Worm (Caenorhabditis elegans): ENCODE results near the gene T02B11.8.

The T02B11.8 gene

DNA sequence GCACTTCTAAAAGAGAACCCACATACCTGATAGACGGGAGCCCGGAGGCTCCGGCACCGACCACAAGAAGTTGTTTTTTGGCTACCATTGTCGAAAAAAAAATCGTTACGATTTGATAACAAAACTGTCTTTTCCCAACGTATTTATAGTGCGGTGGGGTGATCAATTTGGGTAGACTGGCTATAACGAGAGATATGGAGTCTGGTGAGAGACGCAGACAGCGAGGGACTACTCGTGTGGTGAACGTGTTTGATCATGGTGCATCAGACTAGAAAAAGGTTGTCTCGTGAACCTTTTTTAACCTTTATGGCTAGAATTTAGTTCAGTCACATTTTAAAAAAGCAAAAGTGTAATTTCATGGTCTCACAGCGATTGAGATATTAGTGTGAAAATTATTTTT, 25.0 kb upstream of the T02B11.8 start, which contains the start of gene fmo-5 (continued):
- TF ChIP-seq ztf-4 (tag; optimal IDR thresholded peaks at IDR 0.05) (peak; percentile 1), ceh-8 (GFP tag; optimal IDR thresholded peaks at IDR 0.05) (no peak), mdl-1 (tag; optimal IDR thresholded peaks at IDR 0.05) (peak in 1 of 2 experiments; percentile 73), unc-30 (tag; optimal IDR thresholded peaks at IDR 0.05) (no peak), unc-130 (tag; optimal IDR thresholded peaks at IDR 0.05) (no peak), alr-1 (tag; optimal IDR thresholded peaks at IDR 0.05; ENCODE audit: borderline replicate concordance) (no peak), lin-35 (GFP tag; optimal IDR thresholded peaks at IDR 0.05) (peak; percentile 48 to 78), elt-2 (tag; optimal IDR thresholded peaks at IDR 0.05) (peak; percentile 49), rnt-1 (tag; optimal IDR thresholded peaks at IDR 0.05) (peak; percentile 46), nhr-71 (tag; optimal IDR thresholded peaks at IDR 0.05) (no peak), elt-3 (tag; optimal IDR thresholded peaks at IDR 0.05) (peak in 3 of 6 experiments; percentile 18 to 60 (median 42)), efl-1 (optimal IDR thresholded peaks at IDR 0.05) (peak; percentile 42 to 65), efl-1 (GFP tag; optimal IDR thresholded peaks at IDR 0.05 in 1 of 2) (peak; percentile 60 to 97), snpc-4 (tag; optimal IDR thresholded peaks at IDR 0.05) (no peak), isw-1 (GFP tag; IDR thresholded peaks at IDR 0.05) (no peak), nhr-85 (tag) (peak; percentile 73), zip-4 (GFP tag; optimal IDR thresholded peaks at IDR 0.05) (no peak), fkh-4 (tag; optimal IDR thresholded peaks at IDR 0.05; ENCODE audit: borderline replicate concordance) (no peak), pag-3 (tag; optimal IDR thresholded peaks at IDR 0.05; ENCODE audit: borderline replicate concordance, insufficient read depth) (no peak), jun-1 (tag; optimal IDR thresholded peaks at IDR 0.05) (no peak), lir-3 (tag; optimal IDR thresholded peaks at IDR 0.05; ENCODE audit: poor library complexity) (no peak), ceh-88 (GFP tag; IDR thresholded peaks at IDR 0.05) (no peak), nhr-12 (tag; optimal IDR thresholded peaks at IDR 0.05) (no peak), ama-1 (optimal IDR thresholded peaks at IDR 0.05) (no peak), unc-86 (tag; optimal IDR thresholded peaks at IDR 0.05) (no peak), nhr-237 (tag; optimal IDR thresholded peaks at IDR 0.05) (no peak), tbx-2 (tag; optimal IDR thresholded peaks at IDR 0.05) (peak; percentile 48), lsy-2 (tag; optimal IDR thresholded peaks at IDR 0.05) (no peak), nhr-19 (GFP tag; conservative IDR thresholded peaks at IDR 0.05) (no peak), hpl-2 (GFP tag; optimal IDR thresholded peaks at IDR 0.05) (no peak), nhr-28 (tag; optimal IDR thresholded peaks at IDR 0.05) (no peak), lin-39 (tag; optimal IDR thresholded peaks at IDR 0.05) (no peak), fos-1 (tag; optimal IDR thresholded peaks at IDR 0.05) (no peak), nhr-11 (tag; optimal IDR thresholded peaks at IDR 0.05) (no peak), nhr-47 (tag; optimal IDR thresholded peaks at IDR 0.05) (peak; percentile 35), lin-15B (tag; optimal IDR thresholded peaks at IDR 0.05) (no peak), F16B12.6 (tag; optimal IDR thresholded peaks at IDR 0.05) (peak; percentile 15), hlh-17 (GFP tag; optimal IDR thresholded peaks at IDR 0.05; ENCODE audit: borderline replicate concordance) (no peak), skn-1 (tag; optimal IDR thresholded peaks at IDR 0.05) (no peak), irx-1 (tag; optimal IDR thresholded peaks at IDR 0.05) (no peak), ets-5 (GFP tag; IDR thresholded peaks at IDR 0.05) (no peak), nhr-84 (tag; optimal IDR thresholded peaks at IDR 0.05) (no peak), nhr-77 (tag; optimal IDR thresholded peaks at IDR 0.05) (no peak), dpl-1 (GFP tag; optimal IDR thresholded peaks at IDR 0.05) (peak in 2 of 3 experiments; percentile 42 to 57), C34B4.2 (tag; optimal IDR thresholded peaks at IDR 0.05) (no peak), sox-4 (tag; optimal IDR thresholded peaks at IDR 0.05) (no peak), xbp-1 (tag; optimal IDR thresholded peaks at IDR 0.05) (no peak), unc-62 (GFP tag; optimal IDR thresholded peaks at IDR 0.05) (no peak), swsn-7 (tag; optimal IDR thresholded peaks at IDR 0.05) (no peak), nhr-90 (tag; optimal IDR thresholded peaks at IDR 0.05; ENCODE audit: poor library complexity) (peak; percentile 66), C04F5.9 (tag; optimal IDR thresholded peaks at IDR 0.05) (no peak), mep-1 (tag; optimal IDR thresholded peaks at IDR 0.05) (no peak)
